Worm (Caenorhabditis elegans) whole organism, mixed stage, embryonic: ENCODE measurements around the gene cutl-19.

Experiments used
- ceh-43 ChIP-seq: fragments of 200-800 bp; sonication (Bioruptor generic); optimal IDR thresholded peaks from 2 replicates; lab custom pipeline; 2018; ENCODE audit warnings: mild to moderate bottlenecking, missing genetic modification characterization, moderate library complexity, missing compliant biosample characterization
- ces-1 ChIP-seq: fragments of 150-350 bp; optimal IDR thresholded peaks from 2 replicates; lab custom pipeline; 2014; ENCODE audit warnings: missing biosample characterization, missing genetic modification reagents, missing genetic modification characterization
- lin-13 ChIP-seq: fragments of 150-350 bp; optimal IDR thresholded peaks from 2 replicates; lab custom pipeline; 2014; ENCODE audit warnings: missing biosample characterization, missing genetic modification characterization
- lsy-2 ChIP-seq: fragments of 150-350 bp; optimal IDR thresholded peaks from 2 replicates; lab custom pipeline; 2014; ENCODE audit warnings: missing biosample characterization, missing genetic modification characterization
- mep-1 ChIP-seq: fragments of 150-350 bp; optimal IDR thresholded peaks from 2 replicates; lab custom pipeline; 2017; ENCODE audit warnings: missing biosample characterization, missing genetic modification reagents, missing genetic modification characterization, inconsistent platforms
- nhr-237 ChIP-seq: fragments of 150-350 bp; optimal IDR thresholded peaks from 2 replicates; lab custom pipeline; 2014; ENCODE audit warnings: missing biosample characterization, missing genetic modification characterization
- nhr-28 ChIP-seq: fragments of 150-350 bp; optimal IDR thresholded peaks from 2 replicates; lab custom pipeline; 2014; ENCODE audit warnings: missing biosample characterization, missing genetic modification characterization
- snpc-4 ChIP-seq: fragments of 150-350 bp; optimal IDR thresholded peaks from 2 replicates; lab custom pipeline; 2014; ENCODE audit warnings: missing biosample characterization, missing genetic modification characterization
- unc-62 ChIP-seq: fragments of 150-350 bp; optimal IDR thresholded peaks from 2 replicates; lab custom pipeline; 2014; ENCODE audit warnings: missing biosample characterization, missing genetic modification reagents, missing genetic modification characterization
- ztf-11 ChIP-seq: fragments of 150-350 bp; optimal IDR thresholded peaks from 2 replicates; lab custom pipeline; 2014; ENCODE audit warnings: missing biosample characterization, missing genetic modification characterization

ce11 chrIII:5260394-5260793 is 43.0 kb upstream of the cutl-19 start, which contains the start of gene gop-3:
- TF ChIP-seq lin-13 (no peak), ces-1 (GFP tag; lab: Kevin White, UChicago) (no peak), lsy-2 (no peak), nhr-237 (no peak), unc-62 (GFP tag; lab: Kevin White, UChicago) (no peak), ztf-11 (no peak), nhr-28 (no peak), ceh-43 (no peak), mep-1 (no peak), snpc-4 (tag; lab: Kevin White, UChicago) (no peak)
